Fruit fly (Drosophila melanogaster) whole organism, embryonic: Measurements from ENCODE around the gene Cpr92A.

Source experiments
- Atf-2 ChIP-seq: fragments of 200-800 bp; sonication (Bioruptor generic); optimal IDR thresholded peaks from 2 replicates; lab custom pipeline; 2016; ENCODE audit warnings: missing biosample characterization, missing genetic modification characterization
- Bdp1 ChIP-seq: fragments of 200-800 bp; sonication (Bioruptor generic); optimal IDR thresholded peaks from 3 replicates; lab custom pipeline; 2016; ENCODE audit warnings: missing biosample characterization, missing genetic modification characterization
- Bgb ChIP-seq: fragments of 200-800 bp; sonication (Bioruptor generic); IDR thresholded peaks from 2 replicates; pipeline ENCODE4 v1.3.6; 2022; ENCODE audit warnings: missing biosample characterization, missing genetic modification characterization; ENCODE audit not compliant: partially characterized antibody
- CG10321 ChIP-seq: fragments of 200-800 bp; sonication (Bioruptor generic); IDR thresholded peaks from 2 replicates; pipeline ENCODE4 v1.3.6; 2022; ENCODE audit warnings: missing biosample characterization, missing genetic modification characterization
- CG10979 ChIP-seq: fragments of 200-800 bp; sonication (Bioruptor generic); optimal IDR thresholded peaks from 2 replicates; lab custom pipeline; 2018; ENCODE audit warnings: missing biosample characterization, mild to moderate bottlenecking, missing genetic modification characterization, moderate library complexity
- CG12071 ChIP-seq: fragments of 200-800 bp; sonication (Bioruptor generic); optimal IDR thresholded peaks from 3 replicates; lab custom pipeline; 2018; ENCODE audit warnings: missing biosample characterization, mild to moderate bottlenecking, missing genetic modification characterization
- CG13296 ChIP-seq: fragments of 200-800 bp; sonication (Bioruptor generic); optimal IDR thresholded peaks from 3 replicates; lab custom pipeline; 2018; ENCODE audit warnings: missing biosample characterization, mild to moderate bottlenecking, missing genetic modification characterization
- CG14965 ChIP-seq: fragments of 200-800 bp; sonication (Bioruptor generic); optimal IDR thresholded peaks from 2 replicates; lab custom pipeline; 2016; ENCODE audit warnings: missing biosample characterization, missing genetic modification characterization, borderline replicate concordance
- CG1529 ChIP-seq: fragments of 200-800 bp; sonication (Bioruptor generic); optimal IDR thresholded peaks from 3 replicates; lab custom pipeline; 2018; ENCODE audit warnings: missing biosample characterization, missing genetic modification characterization
- CG15479 ChIP-seq: fragments of 200-800 bp; sonication (Bioruptor generic); optimal IDR thresholded peaks from 3 replicates; lab custom pipeline; 2019; ENCODE audit warnings: missing biosample characterization, mild to moderate bottlenecking, missing genetic modification characterization, moderate library complexity
- CG18764 ChIP-seq: fragments of 200-800 bp; sonication (Bioruptor generic); optimal IDR thresholded peaks from 3 replicates; lab custom pipeline; 2016; ENCODE audit warnings: missing biosample characterization, missing genetic modification characterization
- CG31388 ChIP-seq: fragments of 200-800 bp; sonication (Bioruptor generic); optimal IDR thresholded peaks from 2 replicates; lab custom pipeline; 2016; ENCODE audit warnings: missing biosample characterization, missing genetic modification characterization
- CG31441 ChIP-seq: fragments of 200-800 bp; sonication (Bioruptor generic); IDR thresholded peaks from 2 replicates; pipeline ENCODE4 v1.3.6; 2022; ENCODE audit warnings: missing biosample characterization, missing genetic modification characterization
- CG32767 ChIP-seq: fragments of 200-800 bp; sonication (Bioruptor generic); IDR thresholded peaks from 2 replicates; pipeline ENCODE4 v1.3.6; 2022; ENCODE audit warnings: missing biosample characterization, missing genetic modification characterization
- CG4328 ChIP-seq: fragments of 200-800 bp; sonication (Bioruptor generic); optimal IDR thresholded peaks from 3 replicates; lab custom pipeline; 2017; ENCODE audit warnings: missing biosample characterization, missing genetic modification reagents, missing genetic modification characterization
- CG4617 ChIP-seq: fragments of 200-800 bp; sonication (Bioruptor generic); optimal IDR thresholded peaks from 3 replicates; lab custom pipeline; 2016; ENCODE audit warnings: missing biosample characterization, missing genetic modification characterization, borderline replicate concordance
- CG4707 ChIP-seq: fragments of 200-800 bp; sonication (Bioruptor generic); optimal IDR thresholded peaks from 2 replicates; lab custom pipeline; 2018; ENCODE audit warnings: missing biosample characterization, mild to moderate bottlenecking, missing genetic modification characterization, moderate library complexity
- CG5953 ChIP-seq: fragments of 200-800 bp; sonication (Bioruptor generic); IDR thresholded peaks from 2 replicates; pipeline ENCODE4 v1.3.6; 2022; ENCODE audit warnings: missing biosample characterization, missing genetic modification characterization
- CG6272 ChIP-seq: fragments of 200-800 bp; sonication (Bioruptor generic); IDR thresholded peaks from 2 replicates; pipeline ENCODE4 v1.3.6; 2022; ENCODE audit warnings: missing biosample characterization, missing genetic modification characterization
- CG6765 ChIP-seq: fragments of 200-800 bp; sonication (Bioruptor generic); optimal IDR thresholded peaks from 3 replicates; lab custom pipeline; 2017; ENCODE audit warnings: missing biosample characterization, mild to moderate bottlenecking, missing genetic modification characterization
- CG6791 ChIP-seq: fragments of 200-800 bp; sonication (Bioruptor generic); IDR thresholded peaks from 3 replicates; pipeline ENCODE4 v1.3.6; 2022; ENCODE audit warnings: missing biosample characterization, missing genetic modification characterization; ENCODE audit not compliant: partially characterized antibody
- CG7271 ChIP-seq: fragments of 200-800 bp; sonication (Bioruptor generic); optimal IDR thresholded peaks from 2 replicates; lab custom pipeline; 2018; ENCODE audit warnings: missing biosample characterization, mild to moderate bottlenecking, missing genetic modification characterization, moderate library complexity
- CG7745 ChIP-seq: fragments of 200-800 bp; sonication (Bioruptor generic); optimal IDR thresholded peaks from 2 replicates; lab custom pipeline; 2018; ENCODE audit warnings: missing biosample characterization, mild to moderate bottlenecking, missing genetic modification characterization, moderate library complexity
- CG8281 ChIP-seq: fragments of 200-800 bp; sonication (Bioruptor generic); optimal IDR thresholded peaks from 2 replicates; lab custom pipeline; 2018; ENCODE audit warnings: missing biosample characterization, mild to moderate bottlenecking, missing genetic modification characterization, moderate library complexity
- CG9727 ChIP-seq: fragments of 200-800 bp; sonication (Bioruptor generic); optimal IDR thresholded peaks from 3 replicates; lab custom pipeline; 2017; ENCODE audit warnings: missing biosample characterization, mild to moderate bottlenecking, missing genetic modification characterization
- CTCF ChIP-seq: fragments of 200-800 bp; sonication (Bioruptor generic); optimal IDR thresholded peaks from 2 replicates; lab custom pipeline; 2017; ENCODE audit warnings: missing biosample characterization, mild to moderate bottlenecking, missing genetic modification characterization, moderate library complexity
- Doc2 ChIP-seq: fragments of 200-800 bp; sonication (Bioruptor generic); IDR thresholded peaks from 2 replicates; pipeline ENCODE4 v1.3.6; 2022; ENCODE audit warnings: missing biosample characterization, missing genetic modification characterization
- Dref ChIP-seq: fragments of 200-800 bp; sonication (Bioruptor generic); IDR thresholded peaks from 2 replicates; pipeline ENCODE4 v1.3.6; 2022; ENCODE audit warnings: missing biosample characterization, missing genetic modification characterization
- GATAe ChIP-seq: fragments of 200-800 bp; sonication (Bioruptor generic); conservative IDR thresholded peaks from 2 replicates; pipeline ENCODE4 v1.3.6; 2022; ENCODE audit warnings: missing biosample characterization, missing genetic modification characterization
- Hsf ChIP-seq: fragments of 200-800 bp; sonication (Bioruptor generic); optimal IDR thresholded peaks from 3 replicates; lab custom pipeline; 2016; ENCODE audit warnings: missing biosample characterization, missing genetic modification characterization
- Kr ChIP-seq: fragments of 200-800 bp; sonication (Bioruptor generic); optimal IDR thresholded peaks from 2 replicates; lab custom pipeline; 2017; ENCODE audit warnings: missing biosample characterization, mild to moderate bottlenecking, missing genetic modification characterization
- Nf-YC ChIP-seq: fragments of 200-800 bp; optimal IDR thresholded peaks from 3 replicates; lab custom pipeline; 2019; ENCODE audit warnings: missing biosample characterization, mild to moderate bottlenecking, missing genetic modification characterization, moderate library complexity
- Oli ChIP-seq: fragments of 200-800 bp; sonication (Bioruptor generic); optimal IDR thresholded peaks from 2 replicates; lab custom pipeline; 2018; ENCODE audit warnings: missing biosample characterization, mild to moderate bottlenecking, missing genetic modification characterization, moderate library complexity
- Six4 ChIP-seq: fragments of 200-800 bp; sonication (Bioruptor generic); optimal IDR thresholded peaks from 2 replicates; lab custom pipeline; 2016; ENCODE audit warnings: missing biosample characterization, missing genetic modification characterization
- Tbp ChIP-seq: fragments of >200 bp; optimal IDR thresholded peaks from 2 replicates; lab custom pipeline; 2018; ENCODE audit warnings: missing biosample characterization, missing genetic modification characterization
- Xbp1 ChIP-seq: fragments of 200-800 bp; sonication (Bioruptor generic); optimal IDR thresholded peaks from 3 replicates; lab custom pipeline; 2016; ENCODE audit warnings: missing biosample characterization, mild to moderate bottlenecking, missing genetic modification characterization
- chif ChIP-seq, 2 experiments: fragments of 200-800 bp; sonication (Bioruptor generic); optimal IDR thresholded peaks; 3 replicates each; lab custom pipeline; 2016; ENCODE audit warnings: missing biosample characterization in 2 of 2, missing genetic modification characterization in 2 of 2
- croc ChIP-seq: fragments of 200-800 bp; sonication (Bioruptor generic); conservative IDR thresholded peaks from 3 replicates; pipeline ENCODE4 v1.3.6; 2022; ENCODE audit warnings: missing biosample characterization, missing genetic modification characterization
- crol ChIP-seq: fragments of 200-800 bp; sonication (Bioruptor generic); IDR thresholded peaks from 2 replicates; pipeline ENCODE4 v1.3.6; 2022; ENCODE audit warnings: missing biosample characterization, missing genetic modification characterization
- eyg ChIP-seq: fragments of 200-800 bp; sonication (Bioruptor generic); optimal IDR thresholded peaks from 3 replicates; lab custom pipeline; 2016; ENCODE audit warnings: missing biosample characterization, missing genetic modification characterization
- fd102C ChIP-seq: fragments of 200-800 bp; sonication (Bioruptor generic); optimal IDR thresholded peaks from 2 replicates; lab custom pipeline; 2018; ENCODE audit warnings: missing biosample characterization, mild to moderate bottlenecking, missing genetic modification characterization, moderate library complexity
- her ChIP-seq: fragments of 200-800 bp; sonication (Bioruptor generic); optimal IDR thresholded peaks from 2 replicates; lab custom pipeline; 2016; ENCODE audit warnings: missing biosample characterization, missing genetic modification characterization
- hth ChIP-seq: fragments of >200 bp; optimal IDR thresholded peaks from 2 replicates; lab custom pipeline; 2017; ENCODE audit warnings: inconsistent platforms
- jing ChIP-seq: fragments of 200-800 bp; sonication (Bioruptor generic); optimal IDR thresholded peaks from 2 replicates; lab custom pipeline; 2018; ENCODE audit warnings: missing biosample characterization, mild to moderate bottlenecking, missing genetic modification characterization
- kni ChIP-seq: fragments of 200-800 bp; sonication (Bioruptor generic); optimal IDR thresholded peaks from 3 replicates; lab custom pipeline; 2017; ENCODE audit warnings: mild to moderate bottlenecking, missing biosample characterization, missing genetic modification reagents, missing genetic modification characterization
- pum ChIP-seq: fragments of 200-800 bp; sonication (Bioruptor generic); optimal IDR thresholded peaks from 2 replicates; lab custom pipeline; 2016; ENCODE audit warnings: missing biosample characterization, missing genetic modification characterization
- salm ChIP-seq: fragments of 200-800 bp; sonication (Bioruptor generic); optimal IDR thresholded peaks from 2 replicates; lab custom pipeline; 2018; ENCODE audit warnings: missing biosample characterization, mild to moderate bottlenecking, missing genetic modification characterization
- scrt ChIP-seq: fragments of 200-800 bp; sonication (Bioruptor generic); optimal IDR thresholded peaks from 2 replicates; lab custom pipeline; 2018; ENCODE audit warnings: missing biosample characterization, mild to moderate bottlenecking, missing genetic modification characterization, moderate library complexity
- seq ChIP-seq: fragments of 200-800 bp; sonication (Bioruptor generic); IDR thresholded peaks from 2 replicates; pipeline ENCODE4 v1.3.6; 2022; ENCODE audit warnings: missing biosample characterization, missing genetic modification characterization
- sna ChIP-seq: fragments of 200-800 bp; sonication (Bioruptor generic); IDR thresholded peaks from 2 replicates; pipeline ENCODE4 v1.3.6; 2022; ENCODE audit warnings: missing biosample characterization, missing genetic modification characterization; ENCODE audit not compliant: partially characterized antibody
- wor ChIP-seq: fragments of 200-800 bp; sonication (Bioruptor generic); IDR thresholded peaks from 2 replicates; pipeline ENCODE4 v1.3.6; 2022; ENCODE audit warnings: missing biosample characterization, missing genetic modification characterization
- zfh2 ChIP-seq: fragments of 200-800 bp; sonication (Bioruptor generic); optimal IDR thresholded peaks from 2 replicates; lab custom pipeline; 2016; ENCODE audit warnings: missing biosample characterization, missing genetic modification characterization

The Cpr92A gene

dm6 chr3R:19623606-19624005 is 24.9 kb upstream of the Cpr92A start (continued):
- TF ChIP-seq seq (peak; percentile 52; the same call in 1 of the 2 replicates), Xbp1 (peak; percentile 55), GATAe (no peak), CTCF (GFP tag; lab: Kevin White, UChicago) (no peak), CG12071 (GFP tag; lab: Kevin White, UChicago) (peak; percentile 41), CG4707 (GFP tag; lab: Kevin White, UChicago) (no peak), CG1529 (GFP tag; lab: Kevin White, UChicago) (peak; percentile 21), CG18764 (GFP tag; lab: Kevin White, UChicago) (peak; percentile 44), Doc2 (GFP tag; lab: Robert Waterston, UW) (no peak), Nf-YC (no peak), CG9727 (GFP tag; lab: Kevin White, UChicago) (peak; percentile 42), Atf-2 (GFP tag; lab: Kevin White, UChicago) (peak; percentile 53), scrt (GFP tag; lab: Kevin White, UChicago) (peak; percentile 16), Tbp (no peak), Bgb (GFP tag; lab: Robert Waterston, UW) (no peak), wor (GFP tag; lab: Robert Waterston, UW) (peak; percentile 38; the same call in 1 of the 2 replicates), fd102C (GFP tag; lab: Kevin White, UChicago) (no peak), croc (GFP tag; lab: Robert Waterston, UW) (peak; percentile 45; the same call in 2 of the 3 replicates), Oli (tag; lab: Kevin White, UChicago) (peak; percentile 73), hth (no peak), CG6791 (no peak), sna (GFP tag; lab: Robert Waterston, UW) (no peak), her (GFP tag; lab: Kevin White, UChicago) (peak; percentile 26), Six4 (GFP tag; lab: Kevin White, UChicago) (peak; percentile 36), pum (GFP tag; lab: Kevin White, UChicago) (peak; percentile 44), kni (GFP tag; lab: Kevin White, UChicago) (no peak), CG14965 (no peak), CG6765 (GFP tag; lab: Kevin White, UChicago) (no peak), CG7271 (tag; lab: Kevin White, UChicago) (no peak), Bdp1 (no peak), CG4328 (GFP tag; lab: Kevin White, UChicago) (no peak), CG4617 (GFP tag; lab: Kevin White, UChicago) (no peak), Dref (no peak), CG10321 (GFP tag; lab: Robert Waterston, UW) (peak; percentile 37; the same call in 1 of the 2 replicates), chif (GFP tag; optimal IDR thresholded peaks at IDR 0.05; lab: Kevin White, UChicago) (peak; percentile 21 to 48), CG5953 (GFP tag; lab: Robert Waterston, UW) (no peak), CG13296 (GFP tag; lab: Kevin White, UChicago) (no peak), Hsf (GFP tag; lab: Kevin White, UChicago) (peak; percentile 65), salm (tag; lab: Kevin White, UChicago) (peak; percentile 34), Kr (no peak), CG31441 (GFP tag; lab: Robert Waterston, UW) (peak; percentile 67), crol (GFP tag; lab: Robert Waterston, UW) (no peak), CG6272 (GFP tag; lab: Robert Waterston, UW) (no peak), CG10979 (tag; lab: Kevin White, UChicago) (peak; percentile 56), CG15479 (GFP tag; lab: Kevin White, UChicago) (no peak), jing (peak; percentile 7), eyg (GFP tag; lab: Kevin White, UChicago) (no peak), zfh2 (GFP tag; lab: Kevin White, UChicago) (peak; percentile 34), CG31388 (GFP tag; lab: Kevin White, UChicago) (peak; percentile 28), CG7745 (tag; lab: Kevin White, UChicago) (no peak), CG32767 (GFP tag; lab: Robert Waterston, UW) (no peak), CG8281 (no peak)
